Worm (Caenorhabditis elegans) whole organism, early embryonic: Measurements from ENCODE around the gene C25H3.7.

ENCODE experiments used
- ama-1 ChIP-seq: fragments of 150-350 bp; optimal IDR thresholded peaks from 2 replicates; lab custom pipeline; 2014
- ceh-13 ChIP-seq: fragments of 200-800 bp; sonication (Bioruptor generic); optimal IDR thresholded peaks from 2 replicates; lab custom pipeline; 2018; ENCODE audit warnings: mild to moderate bottlenecking, missing genetic modification characterization, missing compliant biosample characterization
- flt-1 ChIP-seq: fragments of 200-800 bp; sonication (Bioruptor generic); IDR thresholded peaks from 2 replicates; pipeline ENCODE4 v1.3.6; 2022; ENCODE audit warnings: missing genetic modification characterization, missing compliant biosample characterization
- hmg-4 ChIP-seq: fragments of 200-800 bp; sonication (Bioruptor generic); optimal IDR thresholded peaks from 2 replicates; lab custom pipeline; 2018; ENCODE audit warnings: mild to moderate bottlenecking, missing genetic modification characterization, missing compliant biosample characterization
- scrt-1 ChIP-seq: fragments of 200-800 bp; sonication (Bioruptor generic); IDR thresholded peaks from 2 replicates; pipeline ENCODE4 v1.3.6; 2022; ENCODE audit warnings: missing genetic modification characterization, missing compliant biosample characterization

ce11 chrII:5628326-5628818 is 40.4 kb downstream of the C25H3.7 start, which contains the start of gene F59E12.15:
- TF ChIP-seq scrt-1 (GFP tag; lab: Robert Waterston, UW), result no peak
- TF ChIP-seq ama-1, result no peak
- no peak for TF ChIP-seq flt-1 (GFP tag; lab: Robert Waterston, UW)
- TF ChIP-seq hmg-4, result no peak
- no peak for TF ChIP-seq ceh-13
